Fruit fly (Drosophila melanogaster): ENCODE measurements around the gene CG32086.

The CG32086 gene

DNA sequence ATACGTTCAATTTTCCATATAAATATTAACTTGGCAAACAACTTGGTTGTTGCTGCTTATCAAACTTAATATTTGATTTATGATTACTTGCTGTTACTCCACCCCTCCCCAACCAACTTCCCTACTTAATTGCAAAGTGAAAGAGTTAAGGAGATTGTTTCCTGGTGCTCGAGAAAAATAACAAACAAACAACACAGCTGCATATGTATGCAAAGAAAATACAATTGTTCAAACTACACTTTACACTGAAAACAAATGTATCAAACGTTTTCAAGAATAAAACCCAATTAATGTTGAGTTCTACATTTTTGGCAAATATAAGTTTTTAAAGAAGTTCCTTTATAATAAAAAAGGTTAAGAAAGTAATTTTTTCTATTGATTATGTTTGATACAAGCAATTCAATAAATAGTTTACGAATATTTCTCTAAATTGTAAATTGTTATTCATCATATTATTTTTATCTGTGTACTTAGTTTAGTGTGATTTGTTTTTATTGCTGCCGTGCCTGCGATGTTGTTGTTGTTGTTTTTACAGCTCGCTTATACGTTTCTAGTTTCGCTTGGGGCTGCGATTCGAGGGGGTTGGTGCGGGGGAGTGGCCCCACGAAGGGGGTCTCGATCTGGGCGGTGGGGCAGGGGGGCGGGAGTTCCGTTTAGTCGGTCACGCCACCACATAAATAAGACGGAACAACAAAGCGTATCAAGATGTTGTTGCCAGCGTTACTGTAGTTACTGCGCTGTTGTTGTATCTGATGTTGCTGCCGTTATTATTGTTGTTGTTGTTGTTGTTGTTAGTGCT lies 28.0 kb downstream of the CG32086 start (continued):
- TF ChIP-seq Elba2 (GFP tag; optimal IDR thresholded peaks at IDR 0.05) (no peak), pita (GFP tag; optimal IDR thresholded peaks at IDR 0.05) (no peak), CG13123 (GFP tag; optimal IDR thresholded peaks at IDR 0.05) (peak; percentile 27), CG33557 (GFP tag; optimal IDR thresholded peaks at IDR 0.05) (peak; percentile 69), crc (GFP tag; optimal IDR thresholded peaks at IDR 0.05) (no peak), CrebB (tag; optimal IDR thresholded peaks at IDR 0.05) (peak; percentile 31), CG11695 (GFP tag; IDR thresholded peaks at IDR 0.05) (peak; percentile 80), CG7271 (tag; optimal IDR thresholded peaks at IDR 0.05) (no peak), Optix (GFP tag; IDR thresholded peaks at IDR 0.05) (0 out of 3 replicates have a peak, but pooled peaks have one; percentile 40), CG4328 (GFP tag; optimal IDR thresholded peaks at IDR 0.05) (peak; percentile 57), ro (GFP tag; IDR thresholded peaks at IDR 0.05) (peak; percentile 31; the same call in 1 of the 2 replicates), phol (tag; optimal IDR thresholded peaks at IDR 0.05) (peak; percentile 87), Poxn (GFP tag; IDR thresholded peaks at IDR 0.05) (no peak), crp (GFP tag; optimal IDR thresholded peaks at IDR 0.05) (peak in 1 of 2 experiments; percentile 0), az2 (GFP tag; optimal IDR thresholded peaks at IDR 0.05) (peak; percentile 53), Oli (tag; optimal IDR thresholded peaks at IDR 0.05) (peak; percentile 77), nerfin-1 (tag; optimal IDR thresholded peaks at IDR 0.05) (peak; percentile 77), Dbx (GFP tag; IDR thresholded peaks at IDR 0.05) (peak; percentile 67), Blimp-1 (GFP tag; optimal IDR thresholded peaks at IDR 0.05) (peak; percentile 89), tin (GFP tag; optimal IDR thresholded peaks at IDR 0.05) (peak; percentile 41), CG34376 (GFP tag; optimal IDR thresholded peaks at IDR 0.05) (peak; percentile 34), nau (GFP tag; optimal IDR thresholded peaks at IDR 0.05) (peak; percentile 4), Dp (GFP tag; optimal IDR thresholded peaks at IDR 0.05) (no peak), CG10274 (GFP tag; optimal IDR thresholded peaks at IDR 0.05) (no peak), tap (tag; optimal IDR thresholded peaks at IDR 0.05) (peak; percentile 60), CG6654 (GFP tag; optimal IDR thresholded peaks at IDR 0.05) (no peak), Hr78 (GFP tag; optimal IDR thresholded peaks at IDR 0.05) (peak in 1 of 2 experiments; percentile 34), grau (tag; optimal IDR thresholded peaks at IDR 0.05) (peak; percentile 88), CHES-1-like (GFP tag; optimal IDR thresholded peaks at IDR 0.05) (peak; percentile 61), Dad (GFP tag; optimal IDR thresholded peaks at IDR 0.05) (no peak), Nf-YC (tag; optimal IDR thresholded peaks at IDR 0.05) (peak; percentile 50), slbo (GFP tag; IDR thresholded peaks at IDR 0.05) (peak; percentile 72), ac (GFP tag; optimal IDR thresholded peaks at IDR 0.05) (no peak), Rfx (GFP tag; IDR thresholded peaks at IDR 0.05) (peak; percentile 46; the same call in 1 of the 2 replicates), ash1 (GFP tag; optimal IDR thresholded peaks at IDR 0.05) (no peak), TFAM (GFP tag; optimal IDR thresholded peaks at IDR 0.05) (no peak), CG12299 (tag; optimal IDR thresholded peaks at IDR 0.05) (peak; percentile 45), CG15011 (GFP tag; optimal IDR thresholded peaks at IDR 0.05) (peak; percentile 50), CG18011 (GFP tag; optimal IDR thresholded peaks at IDR 0.05) (no peak), pb (GFP tag; optimal IDR thresholded peaks at IDR 0.05) (no peak), CG3163 (GFP tag; optimal IDR thresholded peaks at IDR 0.05) (no peak), CG18599 (GFP tag; optimal IDR thresholded peaks at IDR 0.05) (peak; percentile 76), jumu (GFP tag; optimal IDR thresholded peaks at IDR 0.05) (no peak), fu2 (GFP tag; optimal IDR thresholded peaks at IDR 0.05) (peak; percentile 5), Meics (GFP tag; optimal IDR thresholded peaks at IDR 0.05) (peak; percentile 79), tio (GFP tag; optimal IDR thresholded peaks at IDR 0.05) (peak; percentile 67), CG8388 (GFP tag; optimal IDR thresholded peaks at IDR 0.05) (peak; percentile 76), chinmo (GFP tag; IDR thresholded peaks at IDR 0.05; ENCODE audit: partially characterized antibody) (peak; percentile 96)
